Fruit fly (Drosophila melanogaster): ENCODE measurements around the gene CG16700.

DNA sequence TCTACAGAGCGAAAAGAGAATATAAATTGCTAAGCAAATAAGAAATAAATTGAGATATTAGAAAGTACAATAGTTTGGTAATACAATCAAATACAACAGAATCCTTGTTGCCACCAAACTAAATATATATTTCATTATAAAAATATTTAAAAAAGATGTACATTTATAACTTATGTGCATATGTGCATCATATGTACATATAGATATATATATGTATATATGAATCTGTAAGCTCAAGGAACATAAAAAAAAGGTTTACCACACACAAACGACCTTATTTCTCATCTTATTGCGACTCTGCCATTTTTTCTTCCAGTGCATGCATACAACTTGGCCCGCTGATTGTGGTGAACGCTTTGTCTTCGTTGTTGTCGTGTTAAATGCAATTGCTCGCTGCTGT lies 21.7 kb downstream of the CG16700 start:
- TF ChIP-seq cic (GFP tag; optimal IDR thresholded peaks at IDR 0.05) (no peak), CG5204 (GFP tag; optimal IDR thresholded peaks at IDR 0.05) (no peak), kay (GFP tag; ENCODE audit: borderline replicate concordance) (no peak), cnc (optimal IDR thresholded peaks at IDR 0.05) (no peak), bab1 (GFP tag; optimal IDR thresholded peaks at IDR 0.05) (peak; percentile 50), tj (GFP tag; optimal IDR thresholded peaks at IDR 0.05) (peak; percentile 21), CG7045 (GFP tag; optimal IDR thresholded peaks at IDR 0.05) (no peak), CG12768 (GFP tag; optimal IDR thresholded peaks at IDR 0.05) (no peak)

All from whole organism, adult.